Worm (Caenorhabditis elegans): ENCODE measurements around the gene B0361.4.

- no peak for TF ChIP-seq ztf-22 (GFP tag; optimal IDR thresholded peaks at IDR 0.05)
- TF ChIP-seq athp-1 (tag; optimal IDR thresholded peaks at IDR 0.05) = no peak
- TF ChIP-seq cebp-2 (GFP tag; IDR thresholded peaks at IDR 0.05) = no peak
- no peak for TF ChIP-seq ceh-27 (GFP tag; optimal IDR thresholded peaks at IDR 0.05)
- TF ChIP-seq mel-28 (tag; optimal IDR thresholded peaks at IDR 0.05; ENCODE audit: borderline replicate concordance) = no peak
- TF ChIP-seq rec-8 (tag; optimal IDR thresholded peaks at IDR 0.05) = no peak
- TF ChIP-seq lin-40 (tag; optimal IDR thresholded peaks at IDR 0.05) = no peak
- no peak for TF ChIP-seq pbrm-1 (GFP tag; IDR thresholded peaks at IDR 0.05)
- no peak for TF ChIP-seq C17E4.6 (GFP tag; IDR thresholded peaks at IDR 0.05)
- TF ChIP-seq dpl-1 (GFP tag; optimal IDR thresholded peaks at IDR 0.05) = no peak
- no peak for TF ChIP-seq pha-4 (tag; optimal IDR thresholded peaks at IDR 0.05)
Observed at ce11 chrIII:7293075-7293684, 34.4 kb downstream of the B0361.4 start, which contains the start of gene cwf-19L2.

Measured in whole organism, young adult.